Fruit fly (Drosophila melanogaster) S2 (cell line): ENCODE measurements around the gene CG7248.

Source experiments
- CG8478 ChIP-seq: fragments of >200 bp; optimal IDR thresholded peaks from 2 replicates; lab custom pipeline; 2018
- CTCF ChIP-seq, 2 experiments: fragments of >200 bp; optimal IDR thresholded peaks; 2 replicates each; lab custom pipeline; 2018

dm6 chr3L:12004136-12004535 lies 50.3 kb downstream of the CG7248 start:
- TF ChIP-seq CG8478 (lab: Kevin White, UChicago), result no peak
- no peak for TF ChIP-seq CTCF (optimal IDR thresholded peaks at IDR 0.05; lab: Kevin White, UChicago)
